Fruit fly (Drosophila melanogaster): ENCODE measurements around the gene CG15387.

Gene CG15387

DNA sequence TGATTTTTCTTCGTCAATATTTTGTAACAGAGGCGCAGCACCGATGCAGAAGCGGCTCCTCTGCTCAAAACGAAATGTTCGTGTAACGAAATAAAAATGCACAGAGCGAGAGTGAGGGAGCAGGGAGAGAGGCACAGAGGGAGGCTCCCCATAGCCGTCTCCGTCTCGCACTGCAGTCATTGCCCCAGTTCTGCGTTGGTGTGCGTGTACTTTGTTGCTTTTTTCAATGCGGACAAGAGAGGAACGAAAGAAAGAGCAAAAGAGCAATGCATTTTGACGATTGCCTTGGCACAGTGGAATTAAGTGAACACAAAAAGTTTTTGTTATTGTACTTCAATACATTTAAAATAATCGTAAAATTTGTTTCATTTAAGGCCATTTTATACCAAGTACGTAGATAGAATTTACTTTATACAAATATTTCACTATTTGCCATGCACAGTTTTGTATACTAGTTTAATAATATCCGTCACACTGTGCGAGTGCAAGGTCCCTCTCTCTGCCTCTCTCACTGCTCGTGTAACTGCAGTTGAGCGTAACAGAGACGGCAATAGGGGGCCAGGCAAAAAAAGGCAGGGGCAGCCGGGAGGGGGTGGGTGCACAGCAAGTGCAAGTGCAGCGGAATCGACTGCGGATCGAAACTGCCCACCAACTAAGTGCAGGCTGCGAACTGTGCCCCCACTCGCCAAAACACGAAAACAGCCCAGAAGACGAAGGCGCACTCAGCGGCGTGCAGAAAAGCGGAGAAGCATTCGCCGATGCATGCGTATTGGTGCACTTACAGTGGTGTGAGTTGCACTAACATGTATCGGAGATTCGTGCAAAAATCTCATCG lies 23.9 kb downstream of the CG15387 start (continued):
- peak; percentile 99 for TF ChIP-seq Ets65A (GFP tag)
- peak; percentile 98 for TF ChIP-seq lmd (GFP tag; IDR thresholded peaks at IDR 0.05)
- peak; percentile 93 for TF ChIP-seq CG4360 (GFP tag; IDR thresholded peaks at IDR 0.05)
- TF ChIP-seq tup (GFP tag; optimal IDR thresholded peaks at IDR 0.05): peak; percentile 94
- TF ChIP-seq D19B (GFP tag; optimal IDR thresholded peaks at IDR 0.05): peak; percentile 17
- peak; percentile 39 for TF ChIP-seq CG10543 (GFP tag; optimal IDR thresholded peaks at IDR 0.05)
- peak; percentile 96 for TF ChIP-seq Gug (GFP tag; IDR thresholded peaks at IDR 0.05)
- TF ChIP-seq CG13287 (GFP tag; IDR thresholded peaks at IDR 0.05; ENCODE audit: partially characterized antibody): no peak
- peak; percentile 99 for TF ChIP-seq unpg (GFP tag; optimal IDR thresholded peaks at IDR 0.05)
- TF ChIP-seq fd96Cb (tag; optimal IDR thresholded peaks at IDR 0.05): peak; percentile 100
- peak; percentile 99 for TF ChIP-seq NC2β (GFP tag; optimal IDR thresholded peaks at IDR 0.05)
- peak; percentile 74; the same call in 1 of the 2 replicates for TF ChIP-seq CkIIα-i1 (GFP tag; IDR thresholded peaks at IDR 0.05)
- TF ChIP-seq pnt (GFP tag; optimal IDR thresholded peaks at IDR 0.05): peak; percentile 98
- peak; percentile 99 for TF ChIP-seq sim (GFP tag; IDR thresholded peaks at IDR 0.05)
- TF ChIP-seq tio (GFP tag; optimal IDR thresholded peaks at IDR 0.05): peak; percentile 97
- TF ChIP-seq CG31388 (GFP tag; optimal IDR thresholded peaks at IDR 0.05): peak; percentile 98
- TF ChIP-seq CG32532 (GFP tag; IDR thresholded peaks at IDR 0.05): peak; percentile 85
- TF ChIP-seq pb (GFP tag; optimal IDR thresholded peaks at IDR 0.05): peak; percentile 94
- peak; percentile 99 for TF ChIP-seq sisA (GFP tag; IDR thresholded peaks at IDR 0.05)
- peak; percentile 96 for TF ChIP-seq CG3065 (GFP tag; optimal IDR thresholded peaks at IDR 0.05)
- TF ChIP-seq CG11093 (GFP tag; IDR thresholded peaks at IDR 0.05): peak; percentile 99
- TF ChIP-seq CG10979 (tag; optimal IDR thresholded peaks at IDR 0.05): peak; percentile 100
- peak; percentile 99 for TF ChIP-seq Ssrp (tag; optimal IDR thresholded peaks at IDR 0.05)
- peak; percentile 3 for TF ChIP-seq zf30C (GFP tag; optimal IDR thresholded peaks at IDR 0.05)
- TF ChIP-seq crp (GFP tag; optimal IDR thresholded peaks at IDR 0.05): peak; percentile 52 to 73
- peak; percentile 97 for TF ChIP-seq Abd-B (GFP tag; optimal IDR thresholded peaks at IDR 0.05)
- peak; percentile 69 for TF ChIP-seq sug (tag; optimal IDR thresholded peaks at IDR 0.05)
- TF ChIP-seq NFAT (GFP tag; IDR thresholded peaks at IDR 0.05): peak; percentile 80
- peak; percentile 81 for TF ChIP-seq cg (GFP tag; optimal IDR thresholded peaks at IDR 0.05)
- TF ChIP-seq nerfin-1 (tag; optimal IDR thresholded peaks at IDR 0.05): peak; percentile 98
- TF ChIP-seq tll (GFP tag; optimal IDR thresholded peaks at IDR 0.05): peak in 1 of 2 experiments; percentile 90
- peak; percentile 92 for TF ChIP-seq scrt (GFP tag; optimal IDR thresholded peaks at IDR 0.05)
- TF ChIP-seq CG11723 (GFP tag; optimal IDR thresholded peaks at IDR 0.05): peak; percentile 97
- TF ChIP-seq Atf3 (GFP tag; optimal IDR thresholded peaks at IDR 0.05): peak; percentile 98
- TF ChIP-seq jing (GFP tag; optimal IDR thresholded peaks at IDR 0.05): peak; percentile 99
- peak; percentile 92 for TF ChIP-seq Fer1 (GFP tag; optimal IDR thresholded peaks at IDR 0.05)
- peak; percentile 78 for TF ChIP-seq CG18011 (GFP tag; optimal IDR thresholded peaks at IDR 0.05)
- peak; percentile 83 for TF ChIP-seq CG10274 (GFP tag; optimal IDR thresholded peaks at IDR 0.05)
- peak; percentile 97 to 98 for TF ChIP-seq Pdp1 (GFP tag; optimal IDR thresholded peaks at IDR 0.05)
- peak; percentile 89 for TF ChIP-seq grn (GFP tag; optimal IDR thresholded peaks at IDR 0.05)
- peak; percentile 77 for TF ChIP-seq pros (GFP tag; optimal IDR thresholded peaks at IDR 0.05)
- TF ChIP-seq CG10209 (GFP tag; optimal IDR thresholded peaks at IDR 0.05): peak; percentile 98
- peak; percentile 96 for TF ChIP-seq CG4854 (GFP tag; optimal IDR thresholded peaks at IDR 0.05)
- TF ChIP-seq Adf1 (GFP tag; IDR thresholded peaks at IDR 0.05): no peak
- TF ChIP-seq Kr (GFP tag; optimal IDR thresholded peaks at IDR 0.05): peak; percentile 89
- peak; percentile 94 for TF ChIP-seq ssp (GFP tag; IDR thresholded peaks at IDR 0.05)
- peak; percentile 89 for TF ChIP-seq CG3847 (GFP tag; IDR thresholded peaks at IDR 0.05)
- peak; percentile 99 for TF ChIP-seq ewg (GFP tag; optimal IDR thresholded peaks at IDR 0.05)

Measured in whole organism, embryonic.